Worm (Caenorhabditis elegans) whole organism, L4 larva: Measurements from ENCODE around the gene hap-1.

ENCODE experiments used
- F37D6.2 ChIP-seq: sonication (generic microtip); optimal IDR thresholded peaks from 2 replicates; lab custom pipeline; 2016; ENCODE audit warnings: mild to moderate bottlenecking, missing genetic modification characterization, missing compliant biosample characterization
- F49E8.2 ChIP-seq: sonication (generic microtip); optimal IDR thresholded peaks from 2 replicates; lab custom pipeline; 2016; ENCODE audit warnings: missing compliant biosample characterization, mild to moderate bottlenecking, missing genetic modification characterization, borderline replicate concordance
- R02D3.7 ChIP-seq: fragments of 150-350 bp; sonication (generic microtip); optimal IDR thresholded peaks from 3 replicates; lab custom pipeline; 2014; ENCODE audit warnings: missing biosample characterization, missing genetic modification characterization
- T26A8.4 ChIP-seq: fragments of 200-800 bp; sonication (Bioruptor generic); IDR thresholded peaks from 2 replicates; pipeline ENCODE4 v1.3.6; 2022; ENCODE audit warnings: missing genetic modification characterization, missing compliant biosample characterization
- Y48G9A.11 ChIP-seq: fragments of 200-800 bp; sonication (Bioruptor generic); IDR thresholded peaks from 2 replicates; pipeline ENCODE4 v1.3.6; 2022; ENCODE audit warnings: missing genetic modification reagents, missing genetic modification characterization, missing compliant biosample characterization
- Y5F2A.4 ChIP-seq: fragments of 200-800 bp; sonication (Bioruptor generic); optimal IDR thresholded peaks from 2 replicates; lab custom pipeline; 2018; ENCODE audit warnings: mild to moderate bottlenecking, missing genetic modification characterization, missing compliant biosample characterization
- ZK546.5 ChIP-seq, 2 experiments: sonication (generic microtip); optimal IDR thresholded peaks; 2 replicates each; lab custom pipeline; 2017; ENCODE audit warnings: missing biosample characterization in 2 of 2, missing genetic modification characterization in 2 of 2
- aly-2 ChIP-seq: sonication (generic microtip); optimal IDR thresholded peaks from 2 replicates; lab custom pipeline; 2018; ENCODE audit warnings: missing biosample characterization, missing genetic modification characterization
- ceh-20 ChIP-seq: fragments of 200-800 bp; sonication (Bioruptor generic); IDR thresholded peaks from 2 replicates; pipeline ENCODE4 v1.3.6; 2022; ENCODE audit warnings: missing genetic modification reagents, missing genetic modification characterization, missing compliant biosample characterization
- ceh-32 ChIP-seq: sonication (generic microtip); optimal IDR thresholded peaks from 2 replicates; lab custom pipeline; 2016; ENCODE audit warnings: mild to moderate bottlenecking, missing genetic modification characterization, missing compliant biosample characterization; ENCODE audit not compliant: poor library complexity
- ceh-82 ChIP-seq: sonication (generic microtip); optimal IDR thresholded peaks from 2 replicates; lab custom pipeline; 2017; ENCODE audit warnings: missing biosample characterization, missing genetic modification characterization
- cey-2 ChIP-seq: sonication (generic microtip); optimal IDR thresholded peaks from 3 replicates; lab custom pipeline; 2017; ENCODE audit warnings: missing genetic modification characterization, mild to moderate bottlenecking, missing compliant biosample characterization, antibody characterized with exemption, borderline replicate concordance; ENCODE audit not compliant: insufficient read depth
- daf-12 ChIP-seq: fragments of 150-350 bp; optimal IDR thresholded peaks from 2 replicates; lab custom pipeline; 2014; ENCODE audit warnings: missing biosample characterization, missing genetic modification reagents, missing genetic modification characterization
- daf-16 ChIP-seq, 3 experiments: sonication (generic microtip); optimal IDR thresholded peaks; 2 replicates each; lab custom pipeline; 2016 to 2017; ENCODE audit warnings: missing genetic modification characterization in 3 of 3, missing genetic modification reagents in 3 of 3, mild to moderate bottlenecking in 2 of 3, missing compliant biosample characterization in 2 of 3, missing biosample characterization in 1 of 3, moderate library complexity in 1 of 3
- daf-8 ChIP-seq: fragments of 200-800 bp; sonication (Bioruptor generic); IDR thresholded peaks from 2 replicates; pipeline ENCODE4 v1.3.6; 2022; ENCODE audit warnings: missing genetic modification characterization, missing compliant biosample characterization
- dpl-1 ChIP-seq: fragments of 150-350 bp; optimal IDR thresholded peaks from 2 replicates; lab custom pipeline; 2014; ENCODE audit warnings: missing biosample characterization, missing genetic modification reagents, missing genetic modification characterization
- duxl-1 ChIP-seq: sonication (generic microtip); optimal IDR thresholded peaks from 2 replicates; lab custom pipeline; 2016; ENCODE audit warnings: mild to moderate bottlenecking, missing genetic modification characterization, moderate library complexity, missing compliant biosample characterization; ENCODE audit not compliant: poor library complexity
- egl-27 ChIP-seq: sonication (generic microtip); optimal IDR thresholded peaks from 3 replicates; lab custom pipeline; 2017; ENCODE audit warnings: missing biosample characterization, missing genetic modification reagents, missing genetic modification characterization
- egl-43 ChIP-seq: fragments of 200-800 bp; sonication (Bioruptor generic); IDR thresholded peaks from 2 replicates; pipeline ENCODE4 v1.3.6; 2022; ENCODE audit warnings: missing genetic modification reagents, missing genetic modification characterization, missing compliant biosample characterization
- hlh-11 ChIP-seq: fragments of 200-800 bp; sonication (Bioruptor generic); optimal IDR thresholded peaks from 2 replicates; lab custom pipeline; 2018; ENCODE audit warnings: mild to moderate bottlenecking, missing genetic modification characterization, missing compliant biosample characterization
- hlh-30 ChIP-seq: sonication (generic microtip); optimal IDR thresholded peaks from 2 replicates; lab custom pipeline; 2017; ENCODE audit warnings: antibody characterized with exemption, mild to moderate bottlenecking, missing genetic modification characterization, missing compliant biosample characterization; ENCODE audit not compliant: insufficient read depth
- lim-7 ChIP-seq: fragments of 200-800 bp; sonication (Bioruptor generic); IDR thresholded peaks from 2 replicates; pipeline ENCODE4 v1.3.6; 2022; ENCODE audit warnings: missing genetic modification characterization, missing compliant biosample characterization
- lin-13 ChIP-seq: fragments of 150-350 bp; optimal IDR thresholded peaks from 2 replicates; lab custom pipeline; 2014; ENCODE audit warnings: missing biosample characterization, missing genetic modification reagents, missing genetic modification characterization
- lin-15B ChIP-seq: fragments of 150-350 bp; sonication (generic microtip); optimal IDR thresholded peaks from 3 replicates; lab custom pipeline; 2014; ENCODE audit warnings: missing biosample characterization, missing genetic modification characterization
- lin-39 ChIP-seq: fragments of 150-350 bp; optimal IDR thresholded peaks from 2 replicates; lab custom pipeline; 2014; ENCODE audit warnings: missing biosample characterization, missing genetic modification reagents, missing genetic modification characterization
- lsy-2 ChIP-seq, 2 experiments: fragments of 150-350 bp in 1 of 2; sonication (generic microtip) in 1 of 2; optimal IDR thresholded peaks; 2 replicates each; lab custom pipeline; 2014 to 2017; ENCODE audit warnings: missing biosample characterization in 2 of 2, missing genetic modification characterization in 2 of 2
- madf-9 ChIP-seq: fragments of 200-800 bp; sonication (Bioruptor generic); conservative IDR thresholded peaks from 2 replicates; pipeline ENCODE4 v1.3.6; 2022; ENCODE audit warnings: missing genetic modification reagents, missing genetic modification characterization, missing compliant biosample characterization
- mdt-29 ChIP-seq: fragments of 200-800 bp; sonication (Bioruptor generic); IDR thresholded peaks from 2 replicates; pipeline ENCODE4 v1.3.6; 2022; ENCODE audit warnings: missing genetic modification reagents, missing genetic modification characterization, missing compliant biosample characterization
- mep-1 ChIP-seq: fragments of 150-350 bp; sonication (generic microtip); optimal IDR thresholded peaks from 3 replicates; lab custom pipeline; 2014; ENCODE audit warnings: missing biosample characterization, missing genetic modification characterization
- mes-2 ChIP-seq: sonication (generic microtip); optimal IDR thresholded peaks from 2 replicates; lab custom pipeline; 2016; ENCODE audit warnings: missing genotype, mild to moderate bottlenecking, missing genetic modification characterization, missing compliant biosample characterization; ENCODE audit not compliant: poor library complexity, severe bottlenecking
- mxl-3 ChIP-seq: fragments of 200-800 bp; sonication (Bioruptor generic); optimal IDR thresholded peaks from 2 replicates; lab custom pipeline; 2018; ENCODE audit warnings: mild to moderate bottlenecking, missing genetic modification characterization, missing compliant biosample characterization
- nhr-10 ChIP-seq: fragments of 150-350 bp; optimal IDR thresholded peaks from 2 replicates; lab custom pipeline; 2014; ENCODE audit warnings: missing biosample characterization, missing genetic modification characterization
- pha-4 ChIP-seq, 2 experiments: fragments of 150-350 bp in 1 of 2; fragments of 200-800 bp in 1 of 2; sonication (Bioruptor generic) in 1 of 2; IDR thresholded peaks in 1 of 2; optimal IDR thresholded peaks in 1 of 2; 2 replicates each; pipeline versions ENCODE4 v1.3.6 to Lab custom; 2014 to 2022; ENCODE audit warnings: missing genetic modification characterization in 2 of 2, missing genetic modification reagents in 2 of 2, missing biosample characterization in 1 of 2, missing compliant biosample characterization in 1 of 2
- php-3 ChIP-seq: fragments of 200-800 bp; sonication (Bioruptor generic); IDR thresholded peaks from 2 replicates; pipeline ENCODE4 v1.3.6; 2022; ENCODE audit warnings: missing genetic modification reagents, missing genetic modification characterization, missing compliant biosample characterization
- pqm-1 ChIP-seq: sonication (generic microtip); optimal IDR thresholded peaks from 2 replicates; lab custom pipeline; 2017; ENCODE audit warnings: missing biosample characterization, missing genetic modification characterization
- rbr-2 ChIP-seq: sonication (generic microtip); optimal IDR thresholded peaks from 2 replicates; lab custom pipeline; 2016; ENCODE audit warnings: missing genotype, missing genetic modification characterization, missing compliant biosample characterization
- snpc-4 ChIP-seq: fragments of 150-350 bp; optimal IDR thresholded peaks from 2 replicates; lab custom pipeline; 2014; ENCODE audit warnings: missing biosample characterization, missing genetic modification characterization
- spr-1 ChIP-seq: sonication (generic microtip); optimal IDR thresholded peaks from 2 replicates; lab custom pipeline; 2016; ENCODE audit warnings: mild to moderate bottlenecking, missing genetic modification characterization, missing compliant biosample characterization
- spr-3 ChIP-seq: fragments of 200-800 bp; sonication (Bioruptor generic); optimal IDR thresholded peaks from 2 replicates; lab custom pipeline; 2018; ENCODE audit warnings: mild to moderate bottlenecking, missing genetic modification characterization, missing compliant biosample characterization
- tra-1 ChIP-seq: fragments of 200-800 bp; sonication (Bioruptor generic); IDR thresholded peaks from 2 replicates; pipeline ENCODE4 v1.3.6; 2022; ENCODE audit warnings: missing genetic modification reagents, missing genetic modification characterization, missing compliant biosample characterization
- zfp-2 ChIP-seq: sonication (generic microtip); optimal IDR thresholded peaks from 2 replicates; lab custom pipeline; 2016; ENCODE audit warnings: mild to moderate bottlenecking, missing genetic modification characterization, missing compliant biosample characterization
- zip-2 ChIP-seq: fragments of 150-350 bp; optimal IDR thresholded peaks from 2 replicates; lab custom pipeline; 2014; ENCODE audit warnings: missing biosample characterization, missing genetic modification characterization

Gene hap-1

ce11 chrIII:5308278-5308677 is 44.5 kb downstream of the hap-1 start, which contains the start of gene mog-3 (continued):
- no peak for TF ChIP-seq egl-43 (GFP tag; lab: Robert Waterston, UW)
- no peak for TF ChIP-seq F37D6.2
- peak; percentile 98 for TF ChIP-seq mes-2 (tag; lab: Kevin White, UChicago)
- peak; percentile 10 for TF ChIP-seq rbr-2 (tag; lab: Kevin White, UChicago)
- TF ChIP-seq madf-9 (GFP tag; lab: Robert Waterston, UW) = peak; percentile 53; the same call in 1 of the 2 replicates
- no peak for TF ChIP-seq zfp-2 (tag; lab: Kevin White, UChicago)
- no peak for TF ChIP-seq daf-12
- no peak for TF ChIP-seq ceh-32 (tag; lab: Kevin White, UChicago)
- peak; percentile 41 for TF ChIP-seq mep-1 (tag; lab: Kevin White, UChicago)
- no peak for TF ChIP-seq ceh-82 (tag; lab: Kevin White, UChicago)
- TF ChIP-seq lin-13 = no peak
- peak; percentile 23; the same call in 1 of the 2 replicates for TF ChIP-seq T26A8.4
- TF ChIP-seq spr-1 (tag; lab: Kevin White, UChicago) = no peak
- TF ChIP-seq lsy-2 (tag; optimal IDR thresholded peaks at IDR 0.05; lab: Kevin White, UChicago) = peak in 1 of 2 experiments; percentile 74
- TF ChIP-seq spr-3 = no peak
- TF ChIP-seq hlh-11 (tag; lab: Kevin White, UChicago) = peak; percentile 16
- TF ChIP-seq zip-2 (tag; lab: Kevin White, UChicago) = no peak
- no peak for TF ChIP-seq daf-8 (GFP tag; lab: Robert Waterston, UW)
- no peak for TF ChIP-seq F49E8.2 (tag; lab: Kevin White, UChicago)
- TF ChIP-seq tra-1 (GFP tag; lab: Robert Waterston, UW) = no peak
- no peak for TF ChIP-seq aly-2 (tag; lab: Kevin White, UChicago)
- TF ChIP-seq snpc-4 (tag; lab: Kevin White, UChicago) = no peak
- TF ChIP-seq lim-7 (GFP tag; lab: Robert Waterston, UW) = no peak
- TF ChIP-seq nhr-10 (tag; lab: Kevin White, UChicago) = no peak
- TF ChIP-seq php-3 (GFP tag; lab: Robert Waterston, UW) = no peak
- no peak for TF ChIP-seq daf-16 (GFP tag; optimal IDR thresholded peaks at IDR 0.05; lab: Kevin White, UChicago)
- peak; percentile 30 for TF ChIP-seq daf-16 (tag; optimal IDR thresholded peaks at IDR 0.05; lab: Kevin White, UChicago)
- TF ChIP-seq pha-4 (GFP tag; IDR thresholded peaks at IDR 0.05; lab: Robert Waterston, UW) = no peak
- TF ChIP-seq pha-4 (tag; optimal IDR thresholded peaks at IDR 0.05; lab: Kevin White, UChicago) = no peak
- peak; percentile 91 for TF ChIP-seq dpl-1 (GFP tag; lab: Kevin White, UChicago)
- TF ChIP-seq hlh-30 = peak; percentile 52
- TF ChIP-seq Y48G9A.11 (GFP tag; lab: Robert Waterston, UW) = no peak
- no peak for TF ChIP-seq Y5F2A.4 (GFP tag; lab: Kevin White, UChicago)
- 0 out of 2 replicates have a peak, but pooled peaks have one; percentile 12 for TF ChIP-seq mdt-29 (GFP tag; lab: Robert Waterston, UW)
- no peak for TF ChIP-seq egl-27 (tag; lab: Kevin White, UChicago)
- TF ChIP-seq R02D3.7 (tag; lab: Kevin White, UChicago) = no peak
- TF ChIP-seq pqm-1 (tag; lab: Kevin White, UChicago) = no peak
- TF ChIP-seq lin-39 (tag; lab: Kevin White, UChicago) = no peak
- no peak for TF ChIP-seq ZK546.5 (tag; optimal IDR thresholded peaks at IDR 0.05; lab: Kevin White, UChicago)
- peak; percentile 34 for TF ChIP-seq mxl-3
- TF ChIP-seq duxl-1 (tag; lab: Kevin White, UChicago) = no peak
- TF ChIP-seq cey-2 (tag; lab: Kevin White, UChicago) = no peak
- no peak for TF ChIP-seq lin-15B (tag; lab: Kevin White, UChicago)
- TF ChIP-seq ceh-20 (GFP tag; lab: Robert Waterston, UW) = no peak
- TF ChIP-seq, all 104 proteins: peak for 24
